Fruit fly (Drosophila melanogaster): ENCODE results near the gene Gr32a.

- TF ChIP-seq CTCF (optimal IDR thresholded peaks at IDR 0.05) (no peak), CG8478 (optimal IDR thresholded peaks at IDR 0.05) (no peak)
These were observed 39.9 kb upstream of the Gr32a start for dm6 chr2L:11073947-11074346.

All from S2 (cell line).